Fruit fly (Drosophila melanogaster) whole organism: ENCODE data around the gene Prosalpha4.

Experiments
- CG8478 ChIP-seq: fragments of >200 bp; optimal IDR thresholded peaks from 2 replicates; lab custom pipeline; 2018; ENCODE audit warnings: inconsistent platforms
- Dll ChIP-seq: fragments of >200 bp; optimal IDR thresholded peaks from 2 replicates; lab custom pipeline; 2017
- EcR ChIP-seq, 2 experiments: fragments of >200 bp; optimal IDR thresholded peaks; 2 replicates each; lab custom pipeline; 2017; ENCODE audit warnings: missing biosample characterization in 2 of 2, missing genetic modification characterization in 2 of 2, missing genetic modification reagents in 2 of 2
- pan ChIP-seq: fragments of >200 bp; optimal IDR thresholded peaks from 2 replicates; lab custom pipeline; 2017
- psq ChIP-seq: fragments of >200 bp; optimal IDR thresholded peaks from 2 replicates; lab custom pipeline; 2017
- usp ChIP-seq: fragments of >200 bp; optimal IDR thresholded peaks from 2 replicates; lab custom pipeline; 2017; ENCODE audit warnings: missing biosample characterization, missing genetic modification characterization, mixed read lengths

dm6 chrX:16313078-16313875 is 37.2 kb downstream of the Prosalpha4 start, which contains the start of the genes CG9915 and SWIP:
- TF ChIP-seq usp (GFP tag; lab: Kevin White, UChicago) (no peak), CG8478 (no peak), Dll (lab: Kevin White, UChicago) (no peak), EcR (GFP tag; optimal IDR thresholded peaks at IDR 0.05; lab: Kevin White, UChicago) (no peak), psq (lab: Kevin White, UChicago) (no peak), pan (lab: Kevin White, UChicago) (no peak)
